Worm (Caenorhabditis elegans) whole organism, early embryonic: ENCODE data around the gene C36B7.6.

Experiments used
- aly-1 ChIP-seq: sonication (generic microtip); optimal IDR thresholded peaks from 2 replicates; lab custom pipeline; 2016; ENCODE audit warnings: missing genetic modification characterization, missing compliant biosample characterization
- ama-1 ChIP-seq: fragments of 150-350 bp; optimal IDR thresholded peaks from 2 replicates; lab custom pipeline; 2014
- ceh-13 ChIP-seq: fragments of 200-800 bp; sonication (Bioruptor generic); optimal IDR thresholded peaks from 2 replicates; lab custom pipeline; 2018; ENCODE audit warnings: mild to moderate bottlenecking, missing genetic modification characterization, missing compliant biosample characterization
- ceh-36 ChIP-seq: sonication (generic microtip); optimal IDR thresholded peaks from 2 replicates; lab custom pipeline; 2016; ENCODE audit warnings: missing genetic modification characterization, inconsistent platforms, missing compliant biosample characterization
- flt-1 ChIP-seq: fragments of 200-800 bp; sonication (Bioruptor generic); IDR thresholded peaks from 2 replicates; pipeline ENCODE4 v1.3.6; 2022; ENCODE audit warnings: missing genetic modification characterization, missing compliant biosample characterization
- scrt-1 ChIP-seq: fragments of 200-800 bp; sonication (Bioruptor generic); IDR thresholded peaks from 2 replicates; pipeline ENCODE4 v1.3.6; 2022; ENCODE audit warnings: missing genetic modification characterization, missing compliant biosample characterization
- tbx-11 ChIP-seq: fragments of 200-800 bp; sonication (Bioruptor generic); IDR thresholded peaks from 2 replicates; pipeline ENCODE4 v1.3.6; 2022; ENCODE audit warnings: missing genetic modification characterization, missing compliant biosample characterization
- tbx-37 ChIP-seq: fragments of 200-800 bp; sonication (Bioruptor generic); conservative IDR thresholded peaks from 2 replicates; pipeline ENCODE4 v1.3.6; 2022; ENCODE audit warnings: missing genetic modification reagents, missing genetic modification characterization, missing compliant biosample characterization
- tra-4 ChIP-seq: sonication (generic microtip); optimal IDR thresholded peaks from 2 replicates; lab custom pipeline; 2017; ENCODE audit warnings: missing genetic modification characterization, missing compliant biosample characterization

DNA sequence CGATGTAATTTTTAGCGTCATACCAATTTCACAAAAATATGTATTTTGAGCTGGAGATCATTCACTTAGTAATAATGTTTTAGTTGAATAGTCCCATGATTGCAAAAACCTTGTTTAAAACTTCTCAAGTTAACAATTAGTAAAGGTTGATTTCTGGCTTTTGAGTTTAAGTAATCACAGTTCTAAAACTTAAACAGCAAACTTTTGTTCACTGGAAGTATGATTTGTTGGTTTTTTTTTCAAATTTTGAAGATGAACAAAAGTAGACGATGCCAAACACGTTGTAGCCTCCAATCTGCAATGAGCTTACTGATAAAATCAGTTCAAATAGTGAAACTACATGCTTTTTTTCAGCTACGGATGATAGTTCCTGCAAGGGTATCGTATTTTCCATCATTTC lies 12.5 kb upstream of the C36B7.6 start, which contains the start of gene C36B7.1:
- TF ChIP-seq scrt-1 (GFP tag; lab: Robert Waterston, UW): no peak
- TF ChIP-seq ama-1: no peak
- no peak for TF ChIP-seq ceh-36 (tag; lab: Kevin White, UChicago)
- no peak for TF ChIP-seq ceh-13 (GFP tag; lab: Kevin White, UChicago)
- no peak for TF ChIP-seq flt-1 (GFP tag; lab: Robert Waterston, UW)
- no peak for TF ChIP-seq tra-4
- TF ChIP-seq aly-1 (tag; lab: Kevin White, UChicago): no peak
- no peak for TF ChIP-seq tbx-11 (GFP tag; lab: Robert Waterston, UW)
- no peak for TF ChIP-seq tbx-37 (GFP tag; lab: Robert Waterston, UW)
